Worm (Caenorhabditis elegans): ENCODE data around the gene F09G8.5.

- TF ChIP-seq unc-62 (GFP tag; optimal IDR thresholded peaks at IDR 0.05): no peak
- no peak for TF ChIP-seq pha-4 (tag; optimal IDR thresholded peaks at IDR 0.05)
- no peak for TF ChIP-seq nhr-28 (tag; optimal IDR thresholded peaks at IDR 0.05)
- no peak for TF ChIP-seq ham-2 (GFP tag; optimal IDR thresholded peaks at IDR 0.05)
Observed at ce11 chrIII:8240247-8240646, 14.5 kb upstream of the F09G8.5 start.
